Worm (Caenorhabditis elegans): Measurements from ENCODE around the gene acr-2.

DNA sequence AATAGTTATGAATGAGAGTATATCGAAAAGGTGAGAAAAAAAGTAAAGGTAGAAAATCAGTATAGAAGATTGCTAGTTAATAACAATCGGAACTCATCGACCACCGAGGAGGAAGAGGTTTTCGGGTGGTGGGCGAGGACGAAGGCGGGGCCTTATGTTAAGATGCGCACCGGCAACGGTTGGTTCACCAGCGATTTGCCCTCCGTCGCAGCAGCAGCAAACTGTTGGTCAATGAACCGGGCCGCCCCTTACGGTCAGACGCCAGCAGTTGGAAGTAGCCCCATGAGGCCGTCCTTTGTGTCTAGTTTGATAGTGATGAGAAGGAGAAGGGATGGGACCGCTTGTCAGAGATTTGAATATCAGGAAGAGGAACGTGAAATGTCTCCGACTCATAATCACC is 33.4 kb upstream of the acr-2 start, which contains the start of gene nhr-137:
- TF ChIP-seq nhr-28 (tag; optimal IDR thresholded peaks at IDR 0.05) (no peak), ZK546.5 (tag; optimal IDR thresholded peaks at IDR 0.05) (no peak), nhr-11 (tag; optimal IDR thresholded peaks at IDR 0.05) (no peak), ama-1 (optimal IDR thresholded peaks at IDR 0.05) (no peak), ztf-4 (tag; optimal IDR thresholded peaks at IDR 0.05) (no peak), ceh-16 (tag; optimal IDR thresholded peaks at IDR 0.05) (no peak)
